Worm (Caenorhabditis elegans): ENCODE results near the gene hrg-10.

ce11 chrV:18907519-18907918 is 49.6 kb downstream of the hrg-10 start:
- no peak for TF ChIP-seq zag-1 (tag; optimal IDR thresholded peaks at IDR 0.05)
- no peak for TF ChIP-seq ceh-16 (tag; optimal IDR thresholded peaks at IDR 0.05)
- no peak for TF ChIP-seq snpc-4 (tag; optimal IDR thresholded peaks at IDR 0.05)
- no peak for TF ChIP-seq sea-2 (GFP tag; optimal IDR thresholded peaks at IDR 0.05)

All from whole organism, L3 larva.